Fruit fly (Drosophila melanogaster) whole organism, prepupa: ENCODE measurements around the gene Ndc1.

Experiments used
- CG11762 ChIP-seq: fragments of 200-800 bp; sonication (Bioruptor generic); optimal IDR thresholded peaks from 3 replicates; lab custom pipeline; 2016; ENCODE audit warnings: missing biosample characterization, missing genetic modification characterization; ENCODE audit not compliant: insufficient read depth
- CG6792 ChIP-seq: fragments of 200-800 bp; sonication (Bioruptor generic); optimal IDR thresholded peaks from 3 replicates; lab custom pipeline; 2016; ENCODE audit warnings: missing biosample characterization, missing genetic modification characterization

DNA sequence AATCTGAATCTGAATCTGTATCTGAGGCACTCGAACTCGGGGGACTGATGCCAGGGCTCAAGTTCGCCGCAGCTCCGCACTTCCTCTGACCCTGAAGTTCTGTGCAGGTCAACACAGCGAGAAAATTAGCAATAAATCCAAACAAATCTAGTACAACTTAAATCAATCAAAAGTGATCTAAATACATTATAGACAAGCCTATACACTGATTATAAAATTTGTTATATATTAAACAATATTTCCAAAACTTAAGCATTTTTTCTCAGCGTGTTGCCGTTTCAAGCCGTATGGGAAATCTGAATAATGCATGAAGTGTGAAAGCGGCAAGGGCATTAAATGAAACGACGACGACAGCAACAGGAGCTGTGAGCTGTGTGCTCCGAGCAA is 9.2 kb upstream of the Ndc1 start:
- TF ChIP-seq CG11762 (GFP tag; lab: Kevin White, UChicago) (peak; percentile 92), CG6792 (peak; percentile 97)
